Fruit fly (Drosophila melanogaster) whole organism, embryonic: ENCODE data around the gene CG10147.

Source experiments
- Ada2b ChIP-seq: fragments of 200-800 bp; sonication (Bioruptor generic); IDR thresholded peaks from 2 replicates; pipeline ENCODE4 v1.3.6; 2022; ENCODE audit warnings: missing biosample characterization, missing genetic modification characterization
- Awh ChIP-seq: fragments of 200-800 bp; sonication (Bioruptor generic); IDR thresholded peaks from 2 replicates; pipeline ENCODE4, ENCODE4 v1.3.6; 2022; ENCODE audit warnings: missing biosample characterization, missing genetic modification characterization
- B-H2 ChIP-seq: fragments of 200-800 bp; sonication (Bioruptor generic); optimal IDR thresholded peaks from 2 replicates; lab custom pipeline; 2018; ENCODE audit warnings: missing biosample characterization, mild to moderate bottlenecking, missing genetic modification characterization
- BEAF-32 ChIP-seq: fragments of 200-800 bp; sonication (Bioruptor generic); optimal IDR thresholded peaks from 3 replicates; lab custom pipeline; 2017; ENCODE audit warnings: missing biosample characterization, missing genetic modification characterization, mild to moderate bottlenecking, moderate library complexity, missing genetic modification reagents
- Bgb ChIP-seq: fragments of 200-800 bp; sonication (Bioruptor generic); IDR thresholded peaks from 2 replicates; pipeline ENCODE4 v1.3.6; 2022; ENCODE audit warnings: missing biosample characterization, missing genetic modification characterization; ENCODE audit not compliant: partially characterized antibody
- CG10654 ChIP-seq: fragments of 200-800 bp; sonication (Bioruptor generic); optimal IDR thresholded peaks from 2 replicates; lab custom pipeline; 2016; ENCODE audit warnings: missing biosample characterization, missing genetic modification characterization
- CG12104 ChIP-seq: fragments of 200-800 bp; sonication (Bioruptor generic); optimal IDR thresholded peaks from 3 replicates; lab custom pipeline; 2016; ENCODE audit warnings: missing biosample characterization, missing genetic modification characterization
- CG13624 ChIP-seq: fragments of 200-800 bp; sonication (Bioruptor generic); optimal IDR thresholded peaks from 2 replicates; lab custom pipeline; 2016; ENCODE audit warnings: missing biosample characterization, missing genetic modification characterization
- CG15011 ChIP-seq: fragments of 200-800 bp; sonication (Bioruptor generic); optimal IDR thresholded peaks from 3 replicates; lab custom pipeline; 2018; ENCODE audit warnings: missing biosample characterization, mild to moderate bottlenecking, missing genetic modification characterization
- CG17359 ChIP-seq: fragments of 200-800 bp; sonication (Bioruptor generic); optimal IDR thresholded peaks from 3 replicates; lab custom pipeline; 2018; ENCODE audit warnings: missing biosample characterization, mild to moderate bottlenecking, missing genetic modification characterization, moderate library complexity
- CG2129 ChIP-seq: fragments of 200-800 bp; sonication (Bioruptor generic); IDR thresholded peaks from 2 replicates; pipeline ENCODE4 v1.3.6; 2022; ENCODE audit warnings: missing biosample characterization, missing genetic modification characterization; ENCODE audit not compliant: partially characterized antibody
- CG2889 ChIP-seq: fragments of 200-800 bp; sonication (Bioruptor generic); IDR thresholded peaks from 3 replicates; pipeline ENCODE4 v1.3.6; 2022; ENCODE audit warnings: missing biosample characterization, missing genetic modification characterization
- CG3065 ChIP-seq: fragments of 200-800 bp; sonication (Bioruptor generic); optimal IDR thresholded peaks from 2 replicates; lab custom pipeline; 2016; ENCODE audit warnings: missing biosample characterization, missing genetic modification characterization
- CG31365 ChIP-seq: fragments of 200-800 bp; sonication (Bioruptor generic); optimal IDR thresholded peaks from 2 replicates; lab custom pipeline; 2018; ENCODE audit warnings: missing biosample characterization, mild to moderate bottlenecking, missing genetic modification characterization
- CG33557 ChIP-seq: fragments of 200-800 bp; sonication (Bioruptor generic); optimal IDR thresholded peaks from 2 replicates; lab custom pipeline; 2019; ENCODE audit warnings: missing biosample characterization, mild to moderate bottlenecking, missing genetic modification characterization, moderate library complexity
- CG3838 ChIP-seq: fragments of 200-800 bp; sonication (Bioruptor generic); optimal IDR thresholded peaks from 3 replicates; lab custom pipeline; 2016; ENCODE audit warnings: missing biosample characterization, missing genetic modification characterization
- CG5245 ChIP-seq: fragments of 200-800 bp; sonication (Bioruptor generic); optimal IDR thresholded peaks from 3 replicates; lab custom pipeline; 2016; ENCODE audit warnings: missing biosample characterization, missing genetic modification characterization
- CG6813 ChIP-seq: fragments of 200-800 bp; sonication (Bioruptor generic); optimal IDR thresholded peaks from 2 replicates; lab custom pipeline; 2017; ENCODE audit warnings: missing biosample characterization, missing genetic modification characterization, mild to moderate bottlenecking, moderate library complexity, missing genetic modification reagents
- CG8765 ChIP-seq: fragments of 200-800 bp; sonication (Bioruptor generic); IDR thresholded peaks from 2 replicates; pipeline ENCODE4 v1.3.6; 2022; ENCODE audit warnings: missing biosample characterization, missing genetic modification characterization
- CG9609 ChIP-seq: fragments of 200-800 bp; sonication (Bioruptor generic); optimal IDR thresholded peaks from 3 replicates; lab custom pipeline; 2016; ENCODE audit warnings: missing biosample characterization, missing genetic modification characterization
- CG9727 ChIP-seq: fragments of 200-800 bp; sonication (Bioruptor generic); optimal IDR thresholded peaks from 3 replicates; lab custom pipeline; 2017; ENCODE audit warnings: missing biosample characterization, mild to moderate bottlenecking, missing genetic modification characterization
- Chrac-16 ChIP-seq: fragments of 200-800 bp; sonication (Bioruptor generic); optimal IDR thresholded peaks from 3 replicates; lab custom pipeline; 2016; ENCODE audit warnings: missing biosample characterization, missing genetic modification characterization
- CkIIα-i1 ChIP-seq: fragments of 200-800 bp; sonication (Bioruptor generic); IDR thresholded peaks from 2 replicates; pipeline ENCODE4 v1.3.6; 2022; ENCODE audit warnings: missing biosample characterization, missing genetic modification characterization
- Doc3 ChIP-seq: fragments of 200-800 bp; sonication (Bioruptor generic); IDR thresholded peaks from 3 replicates; pipeline ENCODE4 v1.3.6; 2022; ENCODE audit warnings: missing biosample characterization, missing genetic modification characterization; ENCODE audit not compliant: partially characterized antibody
- HHEX ChIP-seq: fragments of 200-800 bp; sonication (Bioruptor generic); optimal IDR thresholded peaks from 3 replicates; lab custom pipeline; 2017; ENCODE audit warnings: missing biosample characterization, mild to moderate bottlenecking, missing genetic modification characterization, missing genetic modification reagents
- HmgZ ChIP-seq: fragments of 200-800 bp; sonication (Bioruptor generic); optimal IDR thresholded peaks from 2 replicates; lab custom pipeline; 2018; ENCODE audit warnings: missing biosample characterization, mild to moderate bottlenecking, missing genetic modification characterization
- MESR4 ChIP-seq: fragments of 200-800 bp; sonication (Bioruptor generic); optimal IDR thresholded peaks from 2 replicates; lab custom pipeline; 2018; ENCODE audit warnings: missing biosample characterization, mild to moderate bottlenecking, missing genetic modification characterization, moderate library complexity
- Neu2 ChIP-seq: fragments of 200-800 bp; sonication (Bioruptor generic); optimal IDR thresholded peaks from 3 replicates; lab custom pipeline; 2016; ENCODE audit warnings: missing biosample characterization, missing genetic modification characterization, borderline replicate concordance
- Nf-YC ChIP-seq: fragments of 200-800 bp; optimal IDR thresholded peaks from 3 replicates; lab custom pipeline; 2019; ENCODE audit warnings: missing biosample characterization, mild to moderate bottlenecking, missing genetic modification characterization, moderate library complexity
- Poxn ChIP-seq: fragments of 200-800 bp; sonication (Bioruptor generic); IDR thresholded peaks from 2 replicates; pipeline ENCODE4 v1.3.6; 2022; ENCODE audit warnings: missing biosample characterization, missing genetic modification characterization
- Spps ChIP-seq: fragments of 200-800 bp; sonication (Bioruptor generic); optimal IDR thresholded peaks from 2 replicates; lab custom pipeline; 2018; ENCODE audit warnings: missing biosample characterization, mild to moderate bottlenecking, missing genetic modification characterization
- Vsx1 ChIP-seq: fragments of 200-800 bp; sonication (Bioruptor generic); optimal IDR thresholded peaks from 2 replicates; lab custom pipeline; 2017; ENCODE audit warnings: missing biosample characterization, mild to moderate bottlenecking, missing genetic modification characterization, missing genetic modification reagents
- Xrp1 ChIP-seq: fragments of 200-800 bp; sonication (Bioruptor generic); IDR thresholded peaks from 2 replicates; pipeline ENCODE4 v1.3.6; 2022; ENCODE audit warnings: missing biosample characterization, missing genetic modification characterization
- abd-A ChIP-seq: fragments of 200-800 bp; sonication (Bioruptor generic); optimal IDR thresholded peaks from 3 replicates; lab custom pipeline; 2019; ENCODE audit warnings: missing biosample characterization, mild to moderate bottlenecking, missing genetic modification characterization, moderate library complexity
- az2 ChIP-seq: fragments of 200-800 bp; sonication (Bioruptor generic); optimal IDR thresholded peaks from 3 replicates; lab custom pipeline; 2016; ENCODE audit warnings: missing biosample characterization, missing genetic modification characterization
- bowl ChIP-seq: fragments of 200-800 bp; sonication (Bioruptor generic); IDR thresholded peaks from 2 replicates; pipeline ENCODE4 v1.3.6; 2022; ENCODE audit warnings: missing biosample characterization, missing genetic modification characterization
- caup ChIP-seq: fragments of 200-800 bp; sonication (Bioruptor generic); optimal IDR thresholded peaks from 3 replicates; lab custom pipeline; 2017; ENCODE audit warnings: missing biosample characterization, mild to moderate bottlenecking, missing genetic modification characterization, moderate library complexity; ENCODE audit not compliant: severe bottlenecking
- corto ChIP-seq: fragments of 200-800 bp; sonication (Bioruptor generic); optimal IDR thresholded peaks from 2 replicates; lab custom pipeline; 2016; ENCODE audit warnings: missing biosample characterization, mild to moderate bottlenecking, missing genetic modification characterization, moderate library complexity
- croc ChIP-seq: fragments of 200-800 bp; sonication (Bioruptor generic); conservative IDR thresholded peaks from 3 replicates; pipeline ENCODE4 v1.3.6; 2022; ENCODE audit warnings: missing biosample characterization, missing genetic modification characterization
- dati ChIP-seq: fragments of 200-800 bp; sonication (Bioruptor generic); IDR thresholded peaks from 2 replicates; pipeline ENCODE4 v1.3.6; 2022; ENCODE audit warnings: missing biosample characterization, missing genetic modification characterization
- disco-r ChIP-seq: fragments of 200-800 bp; sonication (Bioruptor generic); optimal IDR thresholded peaks from 2 replicates; lab custom pipeline; 2016; ENCODE audit warnings: missing biosample characterization, missing genetic modification characterization
- ftz-f1 ChIP-seq: fragments of 200-800 bp; sonication (Bioruptor generic); optimal IDR thresholded peaks from 2 replicates; lab custom pipeline; 2016; ENCODE audit warnings: missing biosample characterization, missing genetic modification characterization
- grn ChIP-seq: fragments of 200-800 bp; sonication (Bioruptor generic); optimal IDR thresholded peaks from 3 replicates; lab custom pipeline; 2017; ENCODE audit warnings: missing biosample characterization, missing genetic modification characterization
- gt ChIP-seq: fragments of 200-800 bp; sonication (Bioruptor generic); IDR thresholded peaks from 2 replicates; pipeline ENCODE4 v1.3.6; 2022; ENCODE audit warnings: missing biosample characterization, missing genetic modification characterization
- nom ChIP-seq: fragments of 200-800 bp; sonication (Bioruptor generic); optimal IDR thresholded peaks from 2 replicates; lab custom pipeline; 2017; ENCODE audit warnings: missing biosample characterization, missing genetic modification characterization, mild to moderate bottlenecking, moderate library complexity, missing genetic modification reagents
- oc ChIP-seq: fragments of 200-800 bp; sonication (Bioruptor generic); optimal IDR thresholded peaks from 2 replicates; lab custom pipeline; 2018; ENCODE audit warnings: missing biosample characterization, mild to moderate bottlenecking, missing genetic modification characterization, moderate library complexity
- so ChIP-seq: fragments of 200-800 bp; sonication (Bioruptor generic); IDR thresholded peaks from 3 replicates; pipeline ENCODE4 v1.3.6; 2022; ENCODE audit warnings: missing biosample characterization, missing genetic modification characterization
- tin ChIP-seq: fragments of 200-800 bp; sonication (Bioruptor generic); optimal IDR thresholded peaks from 3 replicates; lab custom pipeline; 2016; ENCODE audit warnings: missing biosample characterization, missing genetic modification characterization
- tna ChIP-seq: fragments of 200-800 bp; sonication (Bioruptor generic); IDR thresholded peaks from 2 replicates; pipeline ENCODE4 v1.3.6; 2022; ENCODE audit warnings: missing biosample characterization, missing genetic modification characterization; ENCODE audit not compliant: partially characterized antibody

Gene CG10147

dm6 chr3L:6467691-6468329, 20.4 kb downstream of the CG10147 start (continued):
- peak; percentile 82 for TF ChIP-seq CG9727 (GFP tag; lab: Kevin White, UChicago)
- no peak for TF ChIP-seq HmgZ (tag; lab: Kevin White, UChicago)
- 0 out of 2 replicates have a peak, but pooled peaks have one; percentile 5 for TF ChIP-seq bowl (GFP tag; lab: Robert Waterston, UW)
- TF ChIP-seq nom (GFP tag; lab: Kevin White, UChicago) = no peak
- TF ChIP-seq Awh (GFP tag; lab: Robert Waterston, UW) = peak; percentile 59
- TF ChIP-seq CG8765 = no peak
- peak; percentile 76 for TF ChIP-seq oc (tag; lab: Kevin White, UChicago)
- TF ChIP-seq B-H2 (GFP tag; lab: Kevin White, UChicago) = no peak
- TF ChIP-seq so (GFP tag; lab: Robert Waterston, UW) = peak; percentile 14; the same call in 1 of the 3 replicates
- TF ChIP-seq Nf-YC (tag; lab: Kevin White, UChicago) = no peak
- no peak for TF ChIP-seq CG3838 (GFP tag; lab: Kevin White, UChicago)
- TF ChIP-seq croc (GFP tag; lab: Robert Waterston, UW) = peak; percentile 40; the same call in 1 of the 3 replicates
- no peak for TF ChIP-seq Bgb (GFP tag; lab: Robert Waterston, UW)
- TF ChIP-seq Poxn (GFP tag; lab: Robert Waterston, UW) = no peak
- no peak for TF ChIP-seq corto (GFP tag; lab: Kevin White, UChicago)
- peak; percentile 39 for TF ChIP-seq HHEX (GFP tag; lab: Kevin White, UChicago)
- TF ChIP-seq ftz-f1 (GFP tag; lab: Kevin White, UChicago) = no peak
- peak; percentile 82 for TF ChIP-seq Xrp1 (GFP tag; lab: Robert Waterston, UW)
- peak; percentile 69 for TF ChIP-seq CG17359 (tag; lab: Kevin White, UChicago)
- no peak for TF ChIP-seq CG2129 (GFP tag; lab: Robert Waterston, UW)
- TF ChIP-seq Ada2b (GFP tag; lab: Robert Waterston, UW) = 0 out of 2 replicates have a peak, but pooled peaks have one; percentile 18
- TF ChIP-seq CG15011 (GFP tag; lab: Kevin White, UChicago) = peak; percentile 9
- TF ChIP-seq disco-r (GFP tag; lab: Kevin White, UChicago) = no peak
- TF ChIP-seq tna (GFP tag; lab: Robert Waterston, UW) = no peak
- TF ChIP-seq Chrac-16 = peak; percentile 62
- TF ChIP-seq CG12104 (GFP tag; lab: Kevin White, UChicago) = peak; percentile 49
- peak; percentile 44 for TF ChIP-seq tin (GFP tag; lab: Kevin White, UChicago)
- peak; percentile 27 for TF ChIP-seq CG5245 (GFP tag; lab: Kevin White, UChicago)
- no peak for TF ChIP-seq CkIIα-i1 (GFP tag; lab: Robert Waterston, UW)
- TF ChIP-seq CG3065 (GFP tag; lab: Kevin White, UChicago) = peak; percentile 54
- peak; percentile 14 for TF ChIP-seq caup
- TF ChIP-seq Spps (tag; lab: Kevin White, UChicago) = peak; percentile 64
- TF ChIP-seq CG2889 = 0 out of 3 replicates have a peak, but pooled peaks have one; percentile 36
- peak; percentile 77 for TF ChIP-seq az2 (GFP tag; lab: Kevin White, UChicago)
- peak; percentile 80 for TF ChIP-seq CG33557 (GFP tag; lab: Kevin White, UChicago)
- TF ChIP-seq Doc3 (GFP tag; lab: Robert Waterston, UW) = no peak
- TF ChIP-seq Neu2 (GFP tag; lab: Kevin White, UChicago) = no peak
- peak; percentile 97 for TF ChIP-seq grn (GFP tag; lab: Kevin White, UChicago)
- TF ChIP-seq CG13624 (GFP tag; lab: Kevin White, UChicago) = no peak
- peak; percentile 31 for TF ChIP-seq CG10654 (GFP tag; lab: Kevin White, UChicago)
- TF ChIP-seq CG6813 (GFP tag; lab: Kevin White, UChicago) = peak; percentile 32
- TF ChIP-seq dati (GFP tag; lab: Robert Waterston, UW) = no peak
- TF ChIP-seq abd-A (tag; lab: Kevin White, UChicago) = no peak
- TF ChIP-seq MESR4 (GFP tag; lab: Kevin White, UChicago) = no peak
- TF ChIP-seq gt (GFP tag; lab: Robert Waterston, UW) = no peak
- no peak for TF ChIP-seq CG9609
- no peak for TF ChIP-seq CG31365 (tag; lab: Kevin White, UChicago)
- TF ChIP-seq BEAF-32 (GFP tag; lab: Kevin White, UChicago) = no peak
- peak; percentile 87 for TF ChIP-seq Vsx1 (GFP tag; lab: Kevin White, UChicago)
